Fruit fly (Drosophila melanogaster): ENCODE measurements around the gene RhoGAP15B.

- no peak for TF ChIP-seq Dll (optimal IDR thresholded peaks at IDR 0.05)
- TF ChIP-seq CG8478 (optimal IDR thresholded peaks at IDR 0.05): no peak
- no peak for TF ChIP-seq psq (optimal IDR thresholded peaks at IDR 0.05)
- no peak for TF ChIP-seq pan (optimal IDR thresholded peaks at IDR 0.05)
- TF ChIP-seq EcR (GFP tag; optimal IDR thresholded peaks at IDR 0.05): no peak
- TF ChIP-seq usp (GFP tag; optimal IDR thresholded peaks at IDR 0.05): no peak
Measured at dm6 chrX:16907675-16908074, 35.4 kb upstream of the RhoGAP15B start.

All from whole organism.